Fruit fly (Drosophila melanogaster) whole organism, embryonic: Measurements from ENCODE around the gene Nulp1.
A peak's percentile ranks its signal among the peaks of the same experiment; 100 is the strongest.

ENCODE experiments used
- Abd-B ChIP-seq: fragments of 200-800 bp; sonication (Bioruptor generic); optimal IDR thresholded peaks from 2 replicates; lab custom pipeline; 2018; ENCODE audit warnings: missing biosample characterization, mild to moderate bottlenecking, missing genetic modification characterization, moderate library complexity
- Bteb2 ChIP-seq: fragments of 200-800 bp; sonication (Bioruptor generic); optimal IDR thresholded peaks from 2 replicates; lab custom pipeline; 2016; ENCODE audit warnings: missing biosample characterization, missing genetic modification characterization
- CG10267 ChIP-seq: fragments of 200-800 bp; sonication (Bioruptor generic); optimal IDR thresholded peaks from 2 replicates; lab custom pipeline; 2018; ENCODE audit warnings: missing biosample characterization, mild to moderate bottlenecking, missing genetic modification characterization, moderate library complexity
- CG10462 ChIP-seq: fragments of 200-800 bp; sonication (Bioruptor generic); optimal IDR thresholded peaks from 2 replicates; lab custom pipeline; 2016; ENCODE audit warnings: missing biosample characterization, missing genetic modification characterization
- CG10565 ChIP-seq: fragments of 200-800 bp; sonication (Bioruptor generic); optimal IDR thresholded peaks from 3 replicates; lab custom pipeline; 2016; ENCODE audit warnings: missing biosample characterization, mild to moderate bottlenecking, missing genetic modification characterization
- CG12219 ChIP-seq: fragments of 200-800 bp; sonication (Bioruptor generic); optimal IDR thresholded peaks from 3 replicates; lab custom pipeline; 2018; ENCODE audit warnings: missing biosample characterization, mild to moderate bottlenecking, missing genetic modification characterization
- CG1233 ChIP-seq: fragments of 200-800 bp; sonication (Bioruptor generic); optimal IDR thresholded peaks from 4 replicates; lab custom pipeline; 2018; ENCODE audit warnings: missing biosample characterization, mild to moderate bottlenecking, missing genetic modification characterization
- CG12942 ChIP-seq: fragments of 200-800 bp; sonication (Bioruptor generic); optimal IDR thresholded peaks from 3 replicates; lab custom pipeline; 2016; ENCODE audit warnings: missing biosample characterization, missing genetic modification characterization
- CG14667 ChIP-seq: fragments of 200-800 bp; sonication (Bioruptor generic); IDR thresholded peaks from 2 replicates; pipeline ENCODE4 v1.3.6; 2022; ENCODE audit warnings: missing biosample characterization, missing genetic modification characterization
- CG1603 ChIP-seq: fragments of 200-800 bp; sonication (Bioruptor generic); optimal IDR thresholded peaks from 2 replicates; lab custom pipeline; 2019; ENCODE audit warnings: missing biosample characterization, mild to moderate bottlenecking, missing genetic modification characterization, moderate library complexity
- CG16779 ChIP-seq: fragments of 200-800 bp; sonication (Bioruptor generic); IDR thresholded peaks from 2 replicates; pipeline ENCODE4 v1.3.6; 2022; ENCODE audit warnings: missing biosample characterization, missing genetic modification characterization
- CG17829 ChIP-seq: fragments of 200-800 bp; optimal IDR thresholded peaks from 2 replicates; lab custom pipeline; 2019; ENCODE audit warnings: missing biosample characterization, mild to moderate bottlenecking, missing genetic modification characterization, moderate library complexity
- CG1792 ChIP-seq: fragments of 200-800 bp; sonication (Bioruptor generic); optimal IDR thresholded peaks from 2 replicates; lab custom pipeline; 2016; ENCODE audit warnings: missing biosample characterization, missing genetic modification characterization
- CG18764 ChIP-seq: fragments of 200-800 bp; sonication (Bioruptor generic); optimal IDR thresholded peaks from 3 replicates; lab custom pipeline; 2016; ENCODE audit warnings: missing biosample characterization, missing genetic modification characterization
- CG31388 ChIP-seq: fragments of 200-800 bp; sonication (Bioruptor generic); optimal IDR thresholded peaks from 2 replicates; lab custom pipeline; 2016; ENCODE audit warnings: missing biosample characterization, missing genetic modification characterization
- CG32767 ChIP-seq: fragments of 200-800 bp; sonication (Bioruptor generic); IDR thresholded peaks from 2 replicates; pipeline ENCODE4 v1.3.6; 2022; ENCODE audit warnings: missing biosample characterization, missing genetic modification characterization
- CG42726 ChIP-seq: fragments of 200-800 bp; sonication (Bioruptor generic); IDR thresholded peaks from 2 replicates; pipeline ENCODE4 v1.3.6; 2022; ENCODE audit warnings: missing biosample characterization, missing genetic modification characterization; ENCODE audit not compliant: partially characterized antibody
- CG4328 ChIP-seq: fragments of 200-800 bp; sonication (Bioruptor generic); optimal IDR thresholded peaks from 3 replicates; lab custom pipeline; 2017; ENCODE audit warnings: missing biosample characterization, missing genetic modification reagents, missing genetic modification characterization
- CG4707 ChIP-seq: fragments of 200-800 bp; sonication (Bioruptor generic); optimal IDR thresholded peaks from 2 replicates; lab custom pipeline; 2018; ENCODE audit warnings: missing biosample characterization, mild to moderate bottlenecking, missing genetic modification characterization, moderate library complexity
- CG5245 ChIP-seq: fragments of 200-800 bp; sonication (Bioruptor generic); optimal IDR thresholded peaks from 3 replicates; lab custom pipeline; 2016; ENCODE audit warnings: missing biosample characterization, missing genetic modification characterization
- CG6791 ChIP-seq: fragments of 200-800 bp; sonication (Bioruptor generic); IDR thresholded peaks from 3 replicates; pipeline ENCODE4 v1.3.6; 2022; ENCODE audit warnings: missing biosample characterization, missing genetic modification characterization; ENCODE audit not compliant: partially characterized antibody
- CG7271 ChIP-seq: fragments of 200-800 bp; sonication (Bioruptor generic); optimal IDR thresholded peaks from 2 replicates; lab custom pipeline; 2018; ENCODE audit warnings: missing biosample characterization, mild to moderate bottlenecking, missing genetic modification characterization, moderate library complexity
- CG8944 ChIP-seq: fragments of 200-800 bp; sonication (Bioruptor generic); optimal IDR thresholded peaks from 3 replicates; lab custom pipeline; 2016; ENCODE audit warnings: missing biosample characterization, missing genetic modification characterization
- CG9797 ChIP-seq: fragments of 200-800 bp; sonication (Bioruptor generic); optimal IDR thresholded peaks from 3 replicates; lab custom pipeline; 2018; ENCODE audit warnings: missing biosample characterization, mild to moderate bottlenecking, missing genetic modification characterization
- CG9817 ChIP-seq: fragments of 200-800 bp; sonication (Bioruptor generic); optimal IDR thresholded peaks from 2 replicates; lab custom pipeline; 2018; ENCODE audit warnings: missing biosample characterization, mild to moderate bottlenecking, missing genetic modification characterization, moderate library complexity
- CHES-1-like ChIP-seq: fragments of 200-800 bp; sonication (Bioruptor generic); optimal IDR thresholded peaks from 2 replicates; lab custom pipeline; 2016; ENCODE audit warnings: missing biosample characterization, missing genetic modification characterization
- Doc3 ChIP-seq: fragments of 200-800 bp; sonication (Bioruptor generic); IDR thresholded peaks from 3 replicates; pipeline ENCODE4 v1.3.6; 2022; ENCODE audit warnings: missing biosample characterization, missing genetic modification characterization; ENCODE audit not compliant: partially characterized antibody
- GATAe ChIP-seq: fragments of 200-800 bp; sonication (Bioruptor generic); conservative IDR thresholded peaks from 2 replicates; pipeline ENCODE4 v1.3.6; 2022; ENCODE audit warnings: missing biosample characterization, missing genetic modification characterization
- HmgD ChIP-seq: fragments of 200-800 bp; sonication (Bioruptor generic); optimal IDR thresholded peaks from 3 replicates; lab custom pipeline; 2016; ENCODE audit warnings: missing biosample characterization, missing genetic modification characterization
- Hsf ChIP-seq: fragments of 200-800 bp; sonication (Bioruptor generic); optimal IDR thresholded peaks from 3 replicates; lab custom pipeline; 2016; ENCODE audit warnings: missing biosample characterization, missing genetic modification characterization
- Lpt ChIP-seq: fragments of >200 bp; optimal IDR thresholded peaks from 2 replicates; lab custom pipeline; 2018; ENCODE audit warnings: missing biosample characterization, missing genetic modification characterization
- Max ChIP-seq: fragments of 200-800 bp; sonication (Bioruptor generic); optimal IDR thresholded peaks from 2 replicates; lab custom pipeline; 2016; ENCODE audit warnings: missing biosample characterization, mild to moderate bottlenecking, missing genetic modification characterization
- Nf-YB ChIP-seq: fragments of 200-800 bp; sonication (Bioruptor generic); optimal IDR thresholded peaks from 3 replicates; lab custom pipeline; 2019; ENCODE audit warnings: missing biosample characterization, mild to moderate bottlenecking, missing genetic modification characterization, moderate library complexity
- Vsx1 ChIP-seq: fragments of 200-800 bp; sonication (Bioruptor generic); optimal IDR thresholded peaks from 2 replicates; lab custom pipeline; 2017; ENCODE audit warnings: missing biosample characterization, mild to moderate bottlenecking, missing genetic modification characterization, missing genetic modification reagents
- dmrt11E ChIP-seq: fragments of 200-800 bp; sonication (Bioruptor generic); optimal IDR thresholded peaks from 3 replicates; lab custom pipeline; 2018; ENCODE audit warnings: missing biosample characterization, mild to moderate bottlenecking, missing genetic modification characterization, moderate library complexity
- exex ChIP-seq: fragments of 200-800 bp; sonication (Bioruptor generic); optimal IDR thresholded peaks from 4 replicates; lab custom pipeline; 2018; ENCODE audit warnings: missing biosample characterization, mild to moderate bottlenecking, missing genetic modification characterization, moderate library complexity
- eyg ChIP-seq: fragments of 200-800 bp; sonication (Bioruptor generic); optimal IDR thresholded peaks from 3 replicates; lab custom pipeline; 2016; ENCODE audit warnings: missing biosample characterization, missing genetic modification characterization
- hbn ChIP-seq: fragments of 200-800 bp; sonication (Bioruptor generic); IDR thresholded peaks from 2 replicates; pipeline ENCODE4 v1.3.6; 2022; ENCODE audit warnings: missing biosample characterization, missing genetic modification characterization; ENCODE audit not compliant: partially characterized antibody
- insv ChIP-seq, 2 experiments: fragments of 200-800 bp; sonication (Bioruptor generic); optimal IDR thresholded peaks; 3 replicates each; lab custom pipeline; 2016 to 2018; ENCODE audit warnings: missing biosample characterization in 2 of 2, missing genetic modification characterization in 2 of 2
- kah ChIP-seq: fragments of 200-800 bp; sonication (Bioruptor generic); optimal IDR thresholded peaks from 2 replicates; lab custom pipeline; 2018; ENCODE audit warnings: missing biosample characterization, mild to moderate bottlenecking, missing genetic modification characterization
- kay ChIP-seq: fragments of 200-800 bp; sonication (Bioruptor generic); optimal IDR thresholded peaks from 2 replicates; lab custom pipeline; 2016; ENCODE audit warnings: missing biosample characterization, missing genetic modification characterization
- mam ChIP-seq: fragments of 200-800 bp; sonication (Bioruptor generic); optimal IDR thresholded peaks from 3 replicates; lab custom pipeline; 2016; ENCODE audit warnings: missing biosample characterization, missing genetic modification characterization
- pan ChIP-seq, 4 experiments: fragments of >200 bp in 3 of 4; fragments of 200-800 bp in 1 of 4; sonication (Bioruptor generic) in 1 of 4; optimal IDR thresholded peaks in 3 of 4; IDR thresholded peaks in 1 of 4; 2 replicates each; pipeline versions ENCODE4 v1.3.6 to Lab custom; 2017 to 2022; ENCODE audit warnings: missing biosample characterization in 2 of 4, missing genetic modification characterization in 2 of 4, mixed read lengths in 1 of 4
- pita ChIP-seq: fragments of 200-800 bp; sonication (Bioruptor generic); optimal IDR thresholded peaks from 2 replicates; lab custom pipeline; 2017; ENCODE audit warnings: missing biosample characterization, mild to moderate bottlenecking, missing genetic modification characterization
- rib ChIP-seq: fragments of 200-800 bp; sonication (Bioruptor generic); IDR thresholded peaks from 2 replicates; pipeline ENCODE4 v1.3.6; 2022; ENCODE audit warnings: missing biosample characterization, missing genetic modification characterization
- sens ChIP-seq: fragments of 200-800 bp; sonication (Bioruptor generic); peaks from one replicate; lab custom pipeline; 2016; ENCODE audit warnings: missing biosample characterization, missing genetic modification characterization
- so ChIP-seq: fragments of 200-800 bp; sonication (Bioruptor generic); IDR thresholded peaks from 3 replicates; pipeline ENCODE4 v1.3.6; 2022; ENCODE audit warnings: missing biosample characterization, missing genetic modification characterization
- tll ChIP-seq, 2 experiments: fragments of 200-800 bp in 1 of 2; fragments of >200 bp in 1 of 2; sonication (Bioruptor generic) in 1 of 2; optimal IDR thresholded peaks; 2 replicates each; lab custom pipeline; 2017 to 2019; ENCODE audit warnings: missing biosample characterization in 2 of 2, missing genetic modification characterization in 2 of 2, mild to moderate bottlenecking in 1 of 2, moderate library complexity in 1 of 2
- toy ChIP-seq: fragments of 200-800 bp; sonication (Bioruptor generic); IDR thresholded peaks from 2 replicates; pipeline ENCODE4 v1.3.6; 2022; ENCODE audit warnings: missing biosample characterization, missing genetic modification characterization
- twi ChIP-seq: fragments of 200-800 bp; optimal IDR thresholded peaks from 2 replicates; lab custom pipeline; 2019; ENCODE audit warnings: missing biosample characterization, mild to moderate bottlenecking, missing genetic modification characterization, moderate library complexity
- vfl ChIP-seq: fragments of 200-800 bp; sonication (Bioruptor generic); optimal IDR thresholded peaks from 2 replicates; lab custom pipeline; 2016; ENCODE audit warnings: missing biosample characterization, missing genetic modification characterization

The Nulp1 gene

dm6 chr3L:8073370-8073769 is 36.8 kb upstream of the Nulp1 start (continued):
- TF ChIP-seq CG9817 (peak; percentile 2), CG12942 (GFP tag; lab: Kevin White, UChicago) (no peak), CG8944 (no peak), Max (GFP tag; lab: Kevin White, UChicago) (no peak), CG18764 (GFP tag; lab: Kevin White, UChicago) (no peak), dmrt11E (tag; lab: Kevin White, UChicago) (no peak), CG4328 (GFP tag; lab: Kevin White, UChicago) (no peak), CG10267 (tag; lab: Kevin White, UChicago) (no peak), CG5245 (GFP tag; lab: Kevin White, UChicago) (no peak), pita (no peak), Nf-YB (GFP tag; lab: Kevin White, UChicago) (no peak), CG12219 (no peak), CG1792 (GFP tag; lab: Kevin White, UChicago) (no peak), vfl (GFP tag; lab: Kevin White, UChicago) (no peak), CG32767 (no peak), twi (tag; lab: Kevin White, UChicago) (no peak), CG10565 (GFP tag; lab: Kevin White, UChicago) (no peak), sens (peak; percentile 57), CG16779 (GFP tag; lab: Robert Waterston, UW) (no peak), CG10462 (GFP tag; lab: Kevin White, UChicago) (no peak), kay (GFP tag; lab: Kevin White, UChicago) (no peak), Abd-B (GFP tag; lab: Kevin White, UChicago) (no peak), rib (no peak), CG17829 (tag; lab: Kevin White, UChicago) (no peak), CG31388 (GFP tag; lab: Kevin White, UChicago) (no peak), mam (GFP tag; lab: Kevin White, UChicago) (peak; percentile 12), Vsx1 (GFP tag; lab: Kevin White, UChicago) (peak; percentile 61), GATAe (GFP tag; lab: Robert Waterston, UW) (peak; percentile 33), insv (GFP tag; optimal IDR thresholded peaks at IDR 0.05; lab: Kevin White, UChicago) (no peak), Hsf (GFP tag; lab: Kevin White, UChicago) (no peak), eyg (GFP tag; lab: Kevin White, UChicago) (no peak), Lpt (GFP tag; lab: Kevin White, UChicago) (no peak), hbn (no peak), CG14667 (no peak), HmgD (GFP tag; lab: Kevin White, UChicago) (no peak), Doc3 (no peak), CG1603 (tag; lab: Kevin White, UChicago) (no peak), CG6791 (GFP tag; lab: Robert Waterston, UW) (no peak), so (GFP tag; lab: Robert Waterston, UW) (no peak), Bteb2 (GFP tag; lab: Kevin White, UChicago) (no peak), kah (GFP tag; lab: Kevin White, UChicago) (no peak), CG7271 (tag; lab: Kevin White, UChicago) (no peak), toy (GFP tag; lab: Robert Waterston, UW) (no peak), CG1233 (GFP tag; lab: Kevin White, UChicago) (no peak), CG9797 (GFP tag; lab: Kevin White, UChicago) (no peak), pan (optimal IDR thresholded peaks at IDR 0.05; lab: Kevin White, UChicago) (no peak), pan (GFP tag; optimal IDR thresholded peaks at IDR 0.05 in 1 of 2, IDR thresholded peaks at IDR 0.05 in 1 of 2) (peak in 1 of 2 experiments; percentile 16), tll (GFP tag; optimal IDR thresholded peaks at IDR 0.05; lab: Kevin White, UChicago) (no peak), CG42726 (GFP tag; lab: Robert Waterston, UW) (no peak), exex (tag; lab: Kevin White, UChicago) (peak; percentile 77), CG4707 (GFP tag; lab: Kevin White, UChicago) (no peak), CHES-1-like (GFP tag; lab: Kevin White, UChicago) (no peak)
